Fruit fly (Drosophila melanogaster): Measurements from ENCODE around the gene CCKLR-17D1.

The CCKLR-17D1 gene

DNA sequence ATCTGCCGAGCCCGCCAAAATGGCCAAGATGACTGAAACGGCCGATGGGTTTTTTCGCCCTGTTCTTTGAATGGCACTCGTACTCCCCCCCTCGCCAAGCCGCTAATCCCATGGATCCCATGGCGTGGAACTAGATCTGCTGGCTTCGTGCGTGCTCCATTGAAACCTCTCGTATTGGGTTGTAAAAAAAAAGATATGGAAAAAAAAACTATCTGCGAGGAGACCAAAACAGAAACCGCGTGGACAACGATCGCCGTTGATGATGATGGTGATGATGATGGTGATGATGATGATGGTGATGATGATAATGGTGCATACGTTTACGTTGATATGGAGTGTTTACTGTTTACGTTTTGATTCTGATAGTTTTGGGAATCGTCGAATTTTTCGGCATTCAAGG lies 24.6 kb downstream of the CCKLR-17D1 start:
- TF ChIP-seq Ets98B (GFP tag; IDR thresholded peaks at IDR 0.05) (no peak), CG32121 (GFP tag; IDR thresholded peaks at IDR 0.05) (no peak), EcR (GFP tag; optimal IDR thresholded peaks at IDR 0.05) (peak; percentile 82), CG34367 (tag; optimal IDR thresholded peaks at IDR 0.05) (peak; percentile 6), CG8159 (tag; optimal IDR thresholded peaks at IDR 0.05) (peak; percentile 2)

DNA sequence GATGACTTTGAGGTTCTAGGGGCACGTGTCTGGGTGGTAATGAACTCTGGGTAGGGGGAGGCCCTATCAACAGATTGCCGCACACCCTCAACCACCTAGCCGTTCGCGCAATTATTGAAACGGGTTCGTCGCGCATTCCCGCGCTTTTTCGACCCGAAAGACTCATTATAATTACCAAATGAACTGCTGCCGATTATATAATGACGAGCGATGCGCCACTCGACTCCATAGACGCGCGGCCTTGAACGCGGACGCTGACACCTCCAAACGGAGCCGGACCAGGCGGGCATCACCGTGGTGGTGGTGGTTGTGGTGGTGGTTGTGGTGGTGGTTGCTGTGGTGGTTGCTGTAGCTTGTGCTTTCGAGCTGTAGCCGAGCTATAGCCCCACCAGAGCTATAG lies 25.8 kb downstream of the CCKLR-17D1 start:
- TF ChIP-seq gl (tag; optimal IDR thresholded peaks at IDR 0.05) = no peak
- TF ChIP-seq CG17806 (tag; optimal IDR thresholded peaks at IDR 0.05) = no peak
- no peak for TF ChIP-seq Pif1A (GFP tag; optimal IDR thresholded peaks at IDR 0.05)
- TF ChIP-seq CG12605 (GFP tag; IDR thresholded peaks at IDR 0.05) = no peak
- no peak for TF ChIP-seq Pif1B (GFP tag; optimal IDR thresholded peaks at IDR 0.05)
- peak; percentile 21 for TF ChIP-seq EcR (GFP tag; optimal IDR thresholded peaks at IDR 0.05)
- TF ChIP-seq D1 (tag; optimal IDR thresholded peaks at IDR 0.05) = no peak

DNA sequence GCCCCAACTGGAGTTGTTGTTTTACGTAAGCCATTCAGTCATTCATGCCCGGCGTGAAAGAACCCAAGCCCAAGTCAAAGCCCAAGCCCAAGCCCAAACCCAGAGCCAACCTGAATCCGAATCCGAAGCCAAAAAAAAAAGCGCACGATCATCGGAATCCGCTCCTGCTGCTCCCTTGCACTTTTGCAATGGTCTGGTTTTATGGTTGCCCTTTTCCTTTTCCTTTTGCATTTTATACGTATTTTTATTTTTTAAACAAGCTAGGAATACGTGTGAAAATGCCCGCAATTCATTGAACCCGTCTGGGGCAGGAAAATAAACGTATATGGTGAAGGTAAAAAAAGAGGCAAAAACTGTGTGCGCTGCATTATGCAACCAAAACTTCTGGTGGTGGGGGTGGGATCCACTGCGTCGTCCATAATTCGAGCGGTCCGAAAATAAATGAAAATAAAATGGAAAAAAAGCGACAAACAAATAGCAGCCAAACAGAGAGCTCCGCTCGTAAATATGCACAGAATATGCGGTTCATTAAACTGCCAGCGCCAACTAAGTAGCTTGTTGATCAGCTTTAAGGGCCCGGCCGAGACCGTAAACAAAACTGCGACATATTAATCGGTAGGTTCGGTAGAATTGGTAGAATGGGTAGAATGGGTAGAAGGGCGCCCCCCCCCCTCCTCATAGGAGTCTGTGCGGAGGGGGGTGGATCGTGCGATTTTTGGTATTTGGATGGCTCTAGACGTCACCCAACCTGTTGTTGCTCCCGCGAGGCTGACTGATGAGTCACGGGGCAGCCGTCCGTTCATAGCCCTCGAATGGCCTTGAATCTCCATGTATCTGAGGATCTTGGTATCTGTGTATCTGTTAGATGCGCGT lies 26.9 kb downstream of the CCKLR-17D1 start:
- TF ChIP-seq gl (tag; optimal IDR thresholded peaks at IDR 0.05) (peak; percentile 26), CG14655 (GFP tag; optimal IDR thresholded peaks at IDR 0.05) (no peak), Snoo (tag; optimal IDR thresholded peaks at IDR 0.05) (no peak), EcR (GFP tag; optimal IDR thresholded peaks at IDR 0.05) (peak; percentile 92), CG8301 (tag; optimal IDR thresholded peaks at IDR 0.05) (no peak), Pif1A (GFP tag; optimal IDR thresholded peaks at IDR 0.05) (no peak), CG8159 (tag; optimal IDR thresholded peaks at IDR 0.05) (peak; percentile 28)

- TF ChIP-seq CG4496 (GFP tag; IDR thresholded peaks at IDR 0.05) (no peak), EcR (GFP tag; optimal IDR thresholded peaks at IDR 0.05) (peak; percentile 98)
Measured at dm6 chrX:18695603-18696002, 30.8 kb downstream of the CCKLR-17D1 start.

- TF ChIP-seq CG13204 (GFP tag; optimal IDR thresholded peaks at IDR 0.05) (peak; percentile 76), D1 (tag; optimal IDR thresholded peaks at IDR 0.05) (no peak), EcR (GFP tag; optimal IDR thresholded peaks at IDR 0.05) (peak; percentile 67), CG9948 (tag; optimal IDR thresholded peaks at IDR 0.05) (no peak), CG32121 (GFP tag; IDR thresholded peaks at IDR 0.05) (0 out of 2 replicates have a peak, but pooled peaks have one; percentile 18)
Measured at dm6 chrX:18692948-18693502, 33.3 kb downstream of the CCKLR-17D1 start, which contains the start of gene Cyp18a1. Gene Cyp18a1 (minus strand): TSS chrX:18693042.

DNA sequence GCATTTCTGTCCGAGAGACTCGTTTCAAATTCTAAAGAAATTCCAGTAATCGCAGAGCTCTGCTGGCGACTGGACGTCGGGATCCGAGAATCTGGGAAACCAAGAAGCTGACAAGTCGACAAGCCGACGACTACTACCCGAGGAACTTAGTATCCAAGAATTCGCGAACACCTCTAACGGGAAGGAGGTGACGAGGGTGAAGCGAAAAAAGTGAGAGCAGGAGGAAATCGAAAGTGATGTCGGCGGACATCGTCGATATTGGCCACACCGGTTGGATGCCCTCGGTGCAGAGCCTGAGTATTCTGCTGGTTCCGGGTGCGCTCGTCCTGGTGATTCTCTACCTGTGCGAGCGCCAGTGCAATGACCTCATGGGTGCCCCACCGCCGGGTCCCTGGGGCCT lies 40.6 kb downstream of the CCKLR-17D1 start, which contains the start of gene phtm:
TSS of gene phtm (plus strand) at position 41 of the 400 bp plus-strand sequence.
- TF ChIP-seq EcR (GFP tag; optimal IDR thresholded peaks at IDR 0.05) (peak; percentile 20), CG12605 (GFP tag; IDR thresholded peaks at IDR 0.05) (no peak)

DNA sequence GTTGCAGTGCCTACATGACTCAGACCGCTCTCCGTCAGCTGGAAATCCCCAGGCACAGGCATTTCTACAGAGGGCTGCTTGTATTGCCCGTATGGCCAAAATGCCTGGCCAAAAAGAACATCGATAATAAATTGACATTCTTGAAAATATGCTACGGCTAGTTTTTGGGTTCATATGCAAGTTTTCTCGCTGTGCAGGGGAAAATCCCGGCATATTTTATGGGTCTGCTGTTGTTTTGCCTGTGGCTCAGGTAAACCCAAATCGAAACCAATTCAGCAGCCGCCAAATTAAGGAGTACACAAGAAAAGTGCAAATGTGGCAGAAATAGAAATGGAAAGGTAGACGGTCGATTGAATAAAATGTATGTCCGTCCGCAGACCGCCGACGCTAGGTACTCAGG lies 41.4 kb downstream of the CCKLR-17D1 start:
- no peak for TF ChIP-seq D1 (tag; optimal IDR thresholded peaks at IDR 0.05)
- no peak for TF ChIP-seq CG17806 (tag; optimal IDR thresholded peaks at IDR 0.05)
- no peak for TF ChIP-seq CG9948 (tag; optimal IDR thresholded peaks at IDR 0.05)
- TF ChIP-seq CG8159 (tag; optimal IDR thresholded peaks at IDR 0.05) = no peak
- TF ChIP-seq CG14655 (GFP tag; optimal IDR thresholded peaks at IDR 0.05) = no peak
- no peak for TF ChIP-seq gl (tag; optimal IDR thresholded peaks at IDR 0.05)
- TF ChIP-seq EcR (GFP tag; optimal IDR thresholded peaks at IDR 0.05) = no peak
- TF ChIP-seq Snoo (tag; optimal IDR thresholded peaks at IDR 0.05) = no peak
- TF ChIP-seq CG34367 (tag; optimal IDR thresholded peaks at IDR 0.05) = no peak
- no peak for TF ChIP-seq CG12605 (GFP tag; IDR thresholded peaks at IDR 0.05)

dm6 chrX:18684504-18684903 lies 41.9 kb downstream of the CCKLR-17D1 start:
- TF ChIP-seq gl (tag; optimal IDR thresholded peaks at IDR 0.05) (no peak), rn (GFP tag; IDR thresholded peaks at IDR 0.05) (no peak), D1 (tag; optimal IDR thresholded peaks at IDR 0.05) (no peak), fd96Ca (GFP tag; IDR thresholded peaks at IDR 0.05) (no peak), CG34367 (tag; optimal IDR thresholded peaks at IDR 0.05) (no peak), CG32121 (GFP tag; IDR thresholded peaks at IDR 0.05) (no peak), CG13204 (GFP tag; optimal IDR thresholded peaks at IDR 0.05) (peak; percentile 46), EcR (GFP tag; optimal IDR thresholded peaks at IDR 0.05) (peak; percentile 99), CG15710 (tag; optimal IDR thresholded peaks at IDR 0.05) (no peak), CG8159 (tag; optimal IDR thresholded peaks at IDR 0.05) (no peak), CG14655 (GFP tag; optimal IDR thresholded peaks at IDR 0.05) (no peak), Snoo (tag; optimal IDR thresholded peaks at IDR 0.05) (no peak)
